Fruit fly (Drosophila melanogaster) whole organism, embryonic: ENCODE results near the gene Strip.
A peak's percentile ranks its signal among the peaks of the same experiment; 100 is the strongest.

ENCODE experiments used
- Bdp1 ChIP-seq: fragments of 200-800 bp; sonication (Bioruptor generic); optimal IDR thresholded peaks from 3 replicates; lab custom pipeline; 2016; ENCODE audit warnings: missing biosample characterization, missing genetic modification characterization
- Blimp-1 ChIP-seq: fragments of 200-800 bp; sonication (Bioruptor generic); optimal IDR thresholded peaks from 3 replicates; lab custom pipeline; 2018; ENCODE audit warnings: missing biosample characterization, missing genetic modification characterization, mild to moderate bottlenecking, moderate library complexity, missing genetic modification reagents
- CG10209 ChIP-seq: fragments of 200-800 bp; sonication (Bioruptor generic); optimal IDR thresholded peaks from 3 replicates; lab custom pipeline; 2017; ENCODE audit warnings: missing biosample characterization, mild to moderate bottlenecking, missing genetic modification characterization, missing genetic modification reagents
- CG10959 ChIP-seq: fragments of 200-800 bp; sonication (Bioruptor generic); IDR thresholded peaks from 2 replicates; pipeline ENCODE4 v1.3.6; 2022; ENCODE audit warnings: missing biosample characterization, missing genetic modification characterization
- CG1233 ChIP-seq: fragments of 200-800 bp; sonication (Bioruptor generic); optimal IDR thresholded peaks from 4 replicates; lab custom pipeline; 2018; ENCODE audit warnings: missing biosample characterization, mild to moderate bottlenecking, missing genetic modification characterization
- CG15601 ChIP-seq: fragments of 200-800 bp; sonication (Bioruptor generic); optimal IDR thresholded peaks from 3 replicates; lab custom pipeline; 2019; ENCODE audit warnings: missing biosample characterization, mild to moderate bottlenecking, missing genetic modification characterization, moderate library complexity
- CG16813 ChIP-seq: fragments of 200-800 bp; sonication (Bioruptor generic); IDR thresholded peaks from 3 replicates; pipeline ENCODE4 v1.3.6; 2022; ENCODE audit warnings: missing biosample characterization, missing genetic modification characterization; ENCODE audit not compliant: partially characterized antibody
- CG17612 ChIP-seq: fragments of 200-800 bp; sonication (Bioruptor generic); IDR thresholded peaks from 2 replicates; pipeline ENCODE4 v1.3.6; 2022; ENCODE audit warnings: missing biosample characterization, missing genetic modification characterization
- CG2678 ChIP-seq: fragments of 200-800 bp; sonication (Bioruptor generic); optimal IDR thresholded peaks from 3 replicates; lab custom pipeline; 2019; ENCODE audit warnings: missing biosample characterization, mild to moderate bottlenecking, missing genetic modification characterization, moderate library complexity
- CG30403 ChIP-seq: fragments of 200-800 bp; sonication (Bioruptor generic); optimal IDR thresholded peaks from 3 replicates; lab custom pipeline; 2016; ENCODE audit warnings: missing biosample characterization, missing genetic modification characterization
- CG7271 ChIP-seq: fragments of 200-800 bp; sonication (Bioruptor generic); optimal IDR thresholded peaks from 2 replicates; lab custom pipeline; 2018; ENCODE audit warnings: missing biosample characterization, mild to moderate bottlenecking, missing genetic modification characterization, moderate library complexity
- CG8765 ChIP-seq: fragments of 200-800 bp; sonication (Bioruptor generic); IDR thresholded peaks from 2 replicates; pipeline ENCODE4 v1.3.6; 2022; ENCODE audit warnings: missing biosample characterization, missing genetic modification characterization
- CG9932 ChIP-seq: fragments of 200-800 bp; sonication (Bioruptor generic); IDR thresholded peaks from 2 replicates; pipeline ENCODE4 v1.3.6; 2022; ENCODE audit warnings: missing biosample characterization, missing genetic modification characterization
- CrebB ChIP-seq: fragments of 200-800 bp; sonication (Bioruptor generic); optimal IDR thresholded peaks from 3 replicates; lab custom pipeline; 2018; ENCODE audit warnings: missing biosample characterization, mild to moderate bottlenecking, missing genetic modification characterization
- D19A ChIP-seq: fragments of 200-800 bp; optimal IDR thresholded peaks from 3 replicates; lab custom pipeline; 2019; ENCODE audit warnings: missing biosample characterization, mild to moderate bottlenecking, missing genetic modification characterization, moderate library complexity
- HHEX ChIP-seq: fragments of 200-800 bp; sonication (Bioruptor generic); optimal IDR thresholded peaks from 3 replicates; lab custom pipeline; 2017; ENCODE audit warnings: missing biosample characterization, mild to moderate bottlenecking, missing genetic modification characterization, missing genetic modification reagents
- Hand ChIP-seq: fragments of 200-800 bp; sonication (Bioruptor generic); optimal IDR thresholded peaks from 2 replicates; lab custom pipeline; 2017; ENCODE audit warnings: mild to moderate bottlenecking, missing biosample characterization, missing genetic modification reagents, missing genetic modification characterization
- Hr78 ChIP-seq, 2 experiments: fragments of 200-800 bp in 1 of 2; fragments of >200 bp in 1 of 2; sonication (Bioruptor generic) in 1 of 2; optimal IDR thresholded peaks; 2 replicates each; lab custom pipeline; 2017 to 2019; ENCODE audit warnings: missing biosample characterization in 2 of 2, missing genetic modification characterization in 2 of 2, mild to moderate bottlenecking in 1 of 2, moderate library complexity in 1 of 2
- Med ChIP-seq: fragments of 200-800 bp; sonication (Bioruptor generic); peaks from one replicate; lab custom pipeline; 2016; ENCODE audit warnings: missing biosample characterization, missing genetic modification characterization, mild to moderate bottlenecking, inconsistent platforms, moderate library complexity
- Myb ChIP-seq: fragments of 200-800 bp; sonication (Bioruptor generic); optimal IDR thresholded peaks from 2 replicates; lab custom pipeline; 2016; ENCODE audit warnings: missing biosample characterization, missing genetic modification characterization
- NfI ChIP-seq: fragments of 200-800 bp; sonication (Bioruptor generic); optimal IDR thresholded peaks from 3 replicates; lab custom pipeline; 2018; ENCODE audit warnings: missing biosample characterization, mild to moderate bottlenecking, missing genetic modification characterization, moderate library complexity
- Pdp1 ChIP-seq, 2 experiments: fragments of 200-800 bp; sonication (Bioruptor generic); optimal IDR thresholded peaks; 3 replicates each; lab custom pipeline; 2016; ENCODE audit warnings: missing biosample characterization in 2 of 2, missing genetic modification characterization in 2 of 2, mild to moderate bottlenecking in 1 of 2, moderate library complexity in 1 of 2
- Sox100B ChIP-seq: fragments of 200-800 bp; sonication (Bioruptor generic); optimal IDR thresholded peaks from 3 replicates; lab custom pipeline; 2018; ENCODE audit warnings: missing biosample characterization, mild to moderate bottlenecking, missing genetic modification characterization
- abd-A ChIP-seq: fragments of 200-800 bp; sonication (Bioruptor generic); optimal IDR thresholded peaks from 3 replicates; lab custom pipeline; 2019; ENCODE audit warnings: missing biosample characterization, mild to moderate bottlenecking, missing genetic modification characterization, moderate library complexity
- bbx ChIP-seq: fragments of 200-800 bp; sonication (Bioruptor generic); IDR thresholded peaks from 2 replicates; pipeline ENCODE4 v1.3.6; 2022; ENCODE audit warnings: missing biosample characterization, missing genetic modification characterization; ENCODE audit not compliant: partially characterized antibody
- dysf ChIP-seq: fragments of 200-800 bp; sonication (Bioruptor generic); IDR thresholded peaks from 3 replicates; pipeline ENCODE4 v1.3.6; 2022; ENCODE audit warnings: missing biosample characterization, missing genetic modification characterization
- exex ChIP-seq: fragments of 200-800 bp; sonication (Bioruptor generic); optimal IDR thresholded peaks from 4 replicates; lab custom pipeline; 2018; ENCODE audit warnings: missing biosample characterization, mild to moderate bottlenecking, missing genetic modification characterization, moderate library complexity
- gce ChIP-seq: fragments of 200-800 bp; sonication (Bioruptor generic); IDR thresholded peaks from 3 replicates; pipeline ENCODE4 v1.3.6; 2022; ENCODE audit warnings: missing biosample characterization, missing genetic modification characterization
- grn ChIP-seq: fragments of 200-800 bp; sonication (Bioruptor generic); optimal IDR thresholded peaks from 3 replicates; lab custom pipeline; 2017; ENCODE audit warnings: missing biosample characterization, missing genetic modification characterization
- insv ChIP-seq, 2 experiments: fragments of 200-800 bp; sonication (Bioruptor generic); optimal IDR thresholded peaks; 3 replicates each; lab custom pipeline; 2016 to 2018; ENCODE audit warnings: missing biosample characterization in 2 of 2, missing genetic modification characterization in 2 of 2
- ken ChIP-seq: fragments of 200-800 bp; sonication (Bioruptor generic); IDR thresholded peaks from 3 replicates; pipeline ENCODE4 v1.3.6; 2022; ENCODE audit warnings: missing biosample characterization, missing genetic modification characterization
- kni ChIP-seq: fragments of 200-800 bp; sonication (Bioruptor generic); optimal IDR thresholded peaks from 3 replicates; lab custom pipeline; 2017; ENCODE audit warnings: mild to moderate bottlenecking, missing biosample characterization, missing genetic modification reagents, missing genetic modification characterization
- oc ChIP-seq: fragments of 200-800 bp; sonication (Bioruptor generic); optimal IDR thresholded peaks from 2 replicates; lab custom pipeline; 2018; ENCODE audit warnings: missing biosample characterization, mild to moderate bottlenecking, missing genetic modification characterization, moderate library complexity
- odd ChIP-seq: fragments of 200-800 bp; sonication (Bioruptor generic); optimal IDR thresholded peaks from 2 replicates; lab custom pipeline; 2017; ENCODE audit warnings: missing biosample characterization, mild to moderate bottlenecking, missing genetic modification characterization
- prd ChIP-seq, 3 experiments: fragments of >200 bp in 2 of 3; fragments of 200-800 bp in 1 of 3; sonication (Bioruptor generic) in 1 of 3; optimal IDR thresholded peaks in 2 of 3; IDR thresholded peaks in 1 of 3; 2 replicates in 2 of 3; 3 replicates in 1 of 3; pipeline versions ENCODE4 v1.3.6 to Lab custom; 2017 to 2022; ENCODE audit warnings: missing biosample characterization in 1 of 3, missing genetic modification characterization in 1 of 3
- pros ChIP-seq: fragments of 200-800 bp; sonication (Bioruptor generic); optimal IDR thresholded peaks from 3 replicates; lab custom pipeline; 2019; ENCODE audit warnings: missing biosample characterization, mild to moderate bottlenecking, missing genetic modification characterization, moderate library complexity
- row ChIP-seq: fragments of 200-800 bp; sonication (Bioruptor generic); IDR thresholded peaks from 3 replicates; pipeline ENCODE4 v1.3.6; 2022; ENCODE audit warnings: missing biosample characterization, missing genetic modification characterization
- salm ChIP-seq: fragments of 200-800 bp; sonication (Bioruptor generic); optimal IDR thresholded peaks from 2 replicates; lab custom pipeline; 2018; ENCODE audit warnings: missing biosample characterization, mild to moderate bottlenecking, missing genetic modification characterization
- sd ChIP-seq: fragments of 200-800 bp; sonication (Bioruptor generic); optimal IDR thresholded peaks from 3 replicates; lab custom pipeline; 2018; ENCODE audit warnings: missing biosample characterization, mild to moderate bottlenecking, missing genetic modification characterization, moderate library complexity
- seq ChIP-seq: fragments of 200-800 bp; sonication (Bioruptor generic); IDR thresholded peaks from 2 replicates; pipeline ENCODE4 v1.3.6; 2022; ENCODE audit warnings: missing biosample characterization, missing genetic modification characterization
- slbo ChIP-seq: fragments of 200-800 bp; sonication (Bioruptor generic); IDR thresholded peaks from 2 replicates; pipeline ENCODE4 v1.3.6; 2022; ENCODE audit warnings: missing biosample characterization, missing genetic modification characterization
- unc-4 ChIP-seq: fragments of 200-800 bp; sonication (Bioruptor generic); IDR thresholded peaks from 2 replicates; pipeline ENCODE4 v1.3.6; 2022; ENCODE audit warnings: missing biosample characterization, missing genetic modification characterization; ENCODE audit not compliant: partially characterized antibody
- vvl ChIP-seq: fragments of 200-800 bp; sonication (Bioruptor generic); IDR thresholded peaks from 2 replicates; pipeline ENCODE4 v1.3.6; 2022; ENCODE audit warnings: missing biosample characterization, missing genetic modification characterization
- zen ChIP-seq: fragments of 200-800 bp; sonication (Bioruptor generic); optimal IDR thresholded peaks from 3 replicates; lab custom pipeline; 2018; ENCODE audit warnings: missing biosample characterization, mild to moderate bottlenecking, missing genetic modification characterization, moderate library complexity
- zfh2 ChIP-seq: fragments of 200-800 bp; sonication (Bioruptor generic); optimal IDR thresholded peaks from 2 replicates; lab custom pipeline; 2016; ENCODE audit warnings: missing biosample characterization, missing genetic modification characterization

The Strip gene

DNA sequence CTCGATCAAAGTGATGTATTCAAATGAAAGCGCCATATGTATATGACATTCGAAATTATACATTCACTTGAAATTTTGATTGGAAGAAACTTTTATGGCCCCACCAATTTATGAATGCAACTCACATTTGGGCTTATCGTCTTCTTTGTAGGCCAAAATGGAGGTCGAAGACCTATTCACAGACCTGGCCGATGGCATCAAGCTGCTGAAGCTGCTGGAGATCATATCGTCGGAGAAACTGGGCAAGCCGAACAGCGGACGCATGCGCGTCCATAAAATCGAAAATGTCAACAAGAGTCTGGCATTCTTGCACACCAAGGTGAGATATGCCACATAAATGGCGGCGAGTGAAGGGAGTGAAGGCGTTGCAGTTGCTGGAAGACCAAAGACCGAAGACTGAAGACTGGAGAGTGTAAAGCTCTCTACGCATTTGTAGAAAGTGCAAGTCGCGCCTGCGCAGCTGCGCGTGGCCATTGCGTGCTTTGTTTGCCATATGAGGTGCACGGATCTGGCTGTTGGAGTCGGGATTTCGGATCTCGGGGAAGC, 23.2 kb upstream of the Strip start:
- TF ChIP-seq Myb (no peak), gce (GFP tag; lab: Robert Waterston, UW) (no peak), grn (GFP tag; lab: Kevin White, UChicago) (peak; percentile 67), bbx (GFP tag; lab: Robert Waterston, UW) (0 out of 2 replicates have a peak, but pooled peaks have one; percentile 47), CG15601 (no peak), Blimp-1 (GFP tag; lab: Kevin White, UChicago) (peak; percentile 83), oc (peak; percentile 50), insv (GFP tag; optimal IDR thresholded peaks at IDR 0.05; lab: Kevin White, UChicago) (no peak), pros (GFP tag; lab: Kevin White, UChicago) (peak; percentile 9), abd-A (peak; percentile 48), vvl (GFP tag; lab: Robert Waterston, UW) (0 out of 2 replicates have a peak, but pooled peaks have one; percentile 24), zen (tag; lab: Kevin White, UChicago) (no peak), Med (GFP tag; lab: Kevin White, UChicago) (peak; percentile 66), kni (GFP tag; lab: Kevin White, UChicago) (peak; percentile 72), salm (peak; percentile 8)

DNA sequence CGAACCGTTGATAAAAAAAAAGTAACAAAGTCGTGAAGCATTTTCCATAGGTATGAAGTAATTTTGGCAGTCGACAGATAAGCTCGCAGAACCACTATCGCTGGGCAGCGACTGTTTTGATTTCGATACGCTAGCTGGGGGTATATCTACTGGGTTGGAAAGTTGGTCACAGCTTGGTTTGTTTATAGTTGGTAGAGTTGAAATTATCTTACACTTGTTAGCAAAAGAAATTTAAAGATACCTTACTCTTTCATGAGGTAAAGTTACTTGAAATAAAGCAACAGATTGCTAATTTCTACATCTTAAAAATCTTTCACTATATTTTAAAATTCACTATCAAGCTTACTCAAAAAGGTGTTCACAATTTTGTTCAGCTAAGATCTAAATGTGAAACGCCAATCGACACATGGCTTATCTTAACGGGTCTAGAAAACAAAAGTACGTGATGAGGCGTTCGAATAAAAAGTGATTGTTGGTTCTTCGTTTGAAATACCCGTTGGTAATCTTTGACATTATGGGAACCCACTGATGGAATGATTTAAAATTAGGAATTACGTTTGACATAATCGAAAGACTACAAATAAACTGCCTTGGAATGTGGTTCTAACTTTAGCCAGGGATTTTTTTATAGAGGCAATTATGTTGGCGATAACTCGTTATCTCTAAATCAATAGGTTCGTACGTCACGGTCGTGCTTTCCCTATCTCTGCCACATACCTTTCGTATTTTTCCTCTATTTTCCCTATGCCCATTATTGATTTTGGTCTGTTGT, 22.1 kb upstream of the Strip start:
- TF ChIP-seq Bdp1 (GFP tag; lab: Kevin White, UChicago) = no peak
- no peak for TF ChIP-seq zfh2 (GFP tag; lab: Kevin White, UChicago)
- TF ChIP-seq CG10209 (GFP tag; lab: Kevin White, UChicago) = peak; percentile 26
- 0 out of 2 replicates have a peak, but pooled peaks have one; percentile 7 for TF ChIP-seq CG9932
- peak; percentile 31 for TF ChIP-seq HHEX (GFP tag; lab: Kevin White, UChicago)
- TF ChIP-seq unc-4 (GFP tag; lab: Robert Waterston, UW) = no peak
- no peak for TF ChIP-seq CG17612
- 0 out of 2 replicates have a peak, but pooled peaks have one; percentile 26 for TF ChIP-seq slbo (GFP tag; lab: Robert Waterston, UW)
- TF ChIP-seq grn (GFP tag; lab: Kevin White, UChicago) = peak; percentile 72
- TF ChIP-seq CG30403 (GFP tag; lab: Kevin White, UChicago) = peak; percentile 15
- TF ChIP-seq CG10959 = no peak
- peak in 1 of 2 experiments; percentile 43 for TF ChIP-seq Pdp1 (GFP tag; optimal IDR thresholded peaks at IDR 0.05; lab: Kevin White, UChicago)
- TF ChIP-seq Hand = peak; percentile 14
- TF ChIP-seq Hr78 (GFP tag; optimal IDR thresholded peaks at IDR 0.05; lab: Kevin White, UChicago) = peak in 1 of 2 experiments; percentile 21
- TF ChIP-seq CrebB (tag; lab: Kevin White, UChicago) = no peak
- TF ChIP-seq CG7271 (tag; lab: Kevin White, UChicago) = no peak
- peak; percentile 3 for TF ChIP-seq odd
- TF ChIP-seq exex (tag; lab: Kevin White, UChicago) = peak; percentile 91
- TF ChIP-seq D19A (tag; lab: Kevin White, UChicago) = peak; percentile 71
- TF ChIP-seq CG8765 (GFP tag; lab: Robert Waterston, UW) = no peak
- peak; percentile 10 for TF ChIP-seq Sox100B (GFP tag; lab: Kevin White, UChicago)
- peak; percentile 50 for TF ChIP-seq CG2678
- peak; percentile 34; the same call in 2 of the 3 replicates for TF ChIP-seq dysf
- TF ChIP-seq CG16813 (GFP tag; lab: Robert Waterston, UW) = no peak
- peak; percentile 51 for TF ChIP-seq row (GFP tag; lab: Robert Waterston, UW)
- TF ChIP-seq prd (optimal IDR thresholded peaks at IDR 0.05; lab: Kevin White, UChicago) = no peak
- TF ChIP-seq prd (GFP tag; IDR thresholded peaks at IDR 0.05; lab: Robert Waterston, UW) = no peak
- TF ChIP-seq CG1233 (GFP tag; lab: Kevin White, UChicago) = peak; percentile 1
- TF ChIP-seq sd = peak; percentile 95
- no peak for TF ChIP-seq seq (GFP tag; lab: Robert Waterston, UW)
- TF ChIP-seq ken (GFP tag; lab: Robert Waterston, UW) = 0 out of 3 replicates have a peak, but pooled peaks have one; percentile 38
- TF ChIP-seq NfI (GFP tag; lab: Kevin White, UChicago) = peak; percentile 6
